Worm (Caenorhabditis elegans) whole organism, L3 larva: ENCODE measurements around the gene nhr-63.

ENCODE experiments used
- ceh-9 ChIP-seq: sonication (generic microtip); optimal IDR thresholded peaks from 2 replicates; lab custom pipeline; 2018; ENCODE audit warnings: missing biosample characterization, missing genetic modification characterization
- elt-2 ChIP-seq: sonication (generic microtip); optimal IDR thresholded peaks from 2 replicates; lab custom pipeline; 2016; ENCODE audit warnings: missing genetic modification reagents, mild to moderate bottlenecking, missing genetic modification characterization, missing compliant biosample characterization
- nhr-12 ChIP-seq: fragments of 150-350 bp; optimal IDR thresholded peaks from 2 replicates; lab custom pipeline; 2014; ENCODE audit warnings: missing biosample characterization, missing genetic modification characterization
- pha-4 ChIP-seq: fragments of 150-350 bp; optimal IDR thresholded peaks from 2 replicates; lab custom pipeline; 2014; ENCODE audit warnings: missing biosample characterization, missing genetic modification reagents, missing genetic modification characterization
- zag-1 ChIP-seq: fragments of 150-350 bp; optimal IDR thresholded peaks from 2 replicates; lab custom pipeline; 2014; ENCODE audit warnings: missing biosample characterization, missing genetic modification characterization

- no peak for TF ChIP-seq ceh-9 (tag; lab: Kevin White, UChicago)
- TF ChIP-seq elt-2, result no peak
- TF ChIP-seq pha-4 (tag; lab: Kevin White, UChicago), result no peak
- no peak for TF ChIP-seq nhr-12 (tag; lab: Kevin White, UChicago)
- no peak for TF ChIP-seq zag-1 (tag; lab: Kevin White, UChicago)
Measured at ce11 chrV:16031571-16031970, 29.2 kb downstream of the nhr-63 start, which contains the start of gene T10C6.7.
